Worm (Caenorhabditis elegans): ENCODE measurements around the gene txt-11.
A peak's percentile ranks its signal among the peaks of the same experiment; 100 is the strongest.

The txt-11 gene

ce11 chrV:3445090-3445832 lies 32.2 kb downstream of the txt-11 start:
- TF ChIP-seq ceh-40 (GFP tag; IDR thresholded peaks at IDR 0.05) (no peak), D2030.7 (GFP tag; IDR thresholded peaks at IDR 0.05) (no peak), dpff-1 (tag; optimal IDR thresholded peaks at IDR 0.05) (no peak), ztf-26 (tag; optimal IDR thresholded peaks at IDR 0.05) (no peak), madf-3 (GFP tag; IDR thresholded peaks at IDR 0.05) (no peak), lin-26 (GFP tag; IDR thresholded peaks at IDR 0.05) (0 out of 2 replicates have a peak, but pooled peaks have one; percentile 45), ceh-91 (GFP tag; IDR thresholded peaks at IDR 0.05) (no peak), nhr-90 (tag; optimal IDR thresholded peaks at IDR 0.05) (no peak)

ce11 chrV:3449810-3450209 lies 36.7 kb downstream of the txt-11 start:
- TF ChIP-seq attf-6 (GFP tag; IDR thresholded peaks at IDR 0.05) (no peak), snpc-1.1 (tag; optimal IDR thresholded peaks at IDR 0.05; ENCODE audit: insufficient read depth) (no peak), xnd-1 (tag; optimal IDR thresholded peaks at IDR 0.05) (no peak), mcd-1 (GFP tag; IDR thresholded peaks at IDR 0.05) (no peak), athp-1 (tag; optimal IDR thresholded peaks at IDR 0.05) (no peak), F52B5.7 (tag; optimal IDR thresholded peaks at IDR 0.05) (no peak), attf-5 (GFP tag; optimal IDR thresholded peaks at IDR 0.05) (no peak), die-1 (tag; optimal IDR thresholded peaks at IDR 0.05) (no peak), unc-62 (GFP tag; optimal IDR thresholded peaks at IDR 0.05) (no peak), somi-1 (GFP tag; optimal IDR thresholded peaks at IDR 0.05) (no peak), lsy-27 (tag; optimal IDR thresholded peaks at IDR 0.05; ENCODE audit: borderline replicate concordance, insufficient read depth) (no peak)

- TF ChIP-seq lag-1 (GFP tag; IDR thresholded peaks at IDR 0.05) (no peak), hlh-26 (GFP tag; conservative IDR thresholded peaks at IDR 0.05) (no peak), rpc-1 (optimal IDR thresholded peaks at IDR 0.05) (no peak), rpc-1 (tag; optimal IDR thresholded peaks at IDR 0.05) (no peak), D2030.7 (GFP tag; IDR thresholded peaks at IDR 0.05) (no peak), athp-1 (tag; optimal IDR thresholded peaks at IDR 0.05) (no peak), tbp1 (GFP tag; optimal IDR thresholded peaks at IDR 0.05) (no peak), dpff-1 (tag; optimal IDR thresholded peaks at IDR 0.05) (no peak), egrh-3 (GFP tag; IDR thresholded peaks at IDR 0.05) (no peak), lin-35 (GFP tag; optimal IDR thresholded peaks at IDR 0.05) (no peak), B0019.2 (GFP tag; conservative IDR thresholded peaks at IDR 0.05) (no peak), nfya-1 (tag; optimal IDR thresholded peaks at IDR 0.05; ENCODE audit: borderline replicate concordance, insufficient read depth) (no peak), ztf-25 (GFP tag; IDR thresholded peaks at IDR 0.05) (no peak), chd-7 (tag; optimal IDR thresholded peaks at IDR 0.05) (no peak), egl-18 (GFP tag; IDR thresholded peaks at IDR 0.05) (no peak), ztf-6 (GFP tag; IDR thresholded peaks at IDR 0.05) (no peak)
Observed at ce11 chrV:3450351-3450750, 37.2 kb downstream of the txt-11 start.

ce11 chrV:3451646-3452045 lies 38.5 kb downstream of the txt-11 start:
- TF ChIP-seq sdz-38 (tag; optimal IDR thresholded peaks at IDR 0.05) (no peak), lin-40 (tag; optimal IDR thresholded peaks at IDR 0.05) (no peak), hsf-1 (GFP tag; IDR thresholded peaks at IDR 0.05) (no peak), hrde-1 (tag; optimal IDR thresholded peaks at IDR 0.05; ENCODE audit: borderline replicate concordance) (no peak), nhr-80 (tag; optimal IDR thresholded peaks at IDR 0.05) (no peak), cebp-1 (GFP tag; IDR thresholded peaks at IDR 0.05) (no peak), cebp-1 (tag; optimal IDR thresholded peaks at IDR 0.05) (no peak), nhr-179 (tag; optimal IDR thresholded peaks at IDR 0.05) (no peak), C06A6.2 (GFP tag; conservative IDR thresholded peaks at IDR 0.05) (no peak), F10E7.11 (tag; optimal IDR thresholded peaks at IDR 0.05) (no peak)
